Comparison of ENCODE assay signal across 3 fruit fly cellular contexts in genomic region chrX:6983500-6984320, dm6.
TF ChIP-seq lines count a peak whose summit lies in the region.

No protein-coding gene starts in this region.

TF ChIP-seq in whole organism, embryonic, 481 proteins besides CTCF, POLR2A, EP300 and RAD21 (continued from another document and continues in another):
- TF ChIP-seq lmd (GFP tag; IDR thresholded peaks at IDR 0.05; lab: Robert Waterston, UW) (no peak), maf-S (GFP tag; optimal IDR thresholded peaks at IDR 0.05; lab: Kevin White, UChicago) (no peak), CG34224 (GFP tag; IDR thresholded peaks at IDR 0.05; lab: Robert Waterston, UW; ENCODE audit: partially characterized antibody) (no peak), CG8944 (GFP tag; optimal IDR thresholded peaks at IDR 0.05; lab: Kevin White, UChicago) (no peak), CkIIα-i1 (GFP tag; IDR thresholded peaks at IDR 0.05; lab: Robert Waterston, UW) (no peak), CG10979 (tag; optimal IDR thresholded peaks at IDR 0.05; lab: Kevin White, UChicago) (peak; percentile 56), MTF-1 (GFP tag; optimal IDR thresholded peaks at IDR 0.05; lab: Kevin White, UChicago; ENCODE audit: borderline replicate concordance) (no peak), Trl (optimal IDR thresholded peaks at IDR 0.05; lab: Kevin White, UChicago) (peak; percentile 9 to 26), Trl (GFP tag; optimal IDR thresholded peaks at IDR 0.05; lab: Kevin White, UChicago) (no peak), CG10209 (GFP tag; optimal IDR thresholded peaks at IDR 0.05; lab: Kevin White, UChicago) (no peak), CG2889 (GFP tag; IDR thresholded peaks at IDR 0.05; lab: Robert Waterston, UW) (no peak), CG7556 (GFP tag; optimal IDR thresholded peaks at IDR 0.05; lab: Kevin White, UChicago) (no peak), Gsc (GFP tag; IDR thresholded peaks at IDR 0.05; lab: Robert Waterston, UW) (no peak), CG6683 (GFP tag; optimal IDR thresholded peaks at IDR 0.05; lab: Kevin White, UChicago) (no peak), Camta (GFP tag; optimal IDR thresholded peaks at IDR 0.05; lab: Kevin White, UChicago) (no peak), CG14860 (GFP tag; IDR thresholded peaks at IDR 0.05; lab: Robert Waterston, UW; ENCODE audit: partially characterized antibody) (no peak), CG11695 (GFP tag; IDR thresholded peaks at IDR 0.05; lab: Robert Waterston, UW) (no peak), CrebB (tag; optimal IDR thresholded peaks at IDR 0.05; lab: Kevin White, UChicago) (no peak), CG18599 (GFP tag; optimal IDR thresholded peaks at IDR 0.05; lab: Kevin White, UChicago) (no peak), sens (GFP tag; lab: Kevin White, UChicago) (peak; percentile 13), vnd (GFP tag; IDR thresholded peaks at IDR 0.05; lab: Robert Waterston, UW; ENCODE audit: partially characterized antibody) (no peak), insv (GFP tag; optimal IDR thresholded peaks at IDR 0.05; lab: Kevin White, UChicago) (no peak), ftz-f1 (GFP tag; optimal IDR thresholded peaks at IDR 0.05; lab: Kevin White, UChicago) (no peak), Scr (GFP tag; IDR thresholded peaks at IDR 0.05; lab: Robert Waterston, UW; ENCODE audit: partially characterized antibody) (no peak), cg (GFP tag; optimal IDR thresholded peaks at IDR 0.05; lab: Kevin White, UChicago) (no peak), croc (GFP tag; conservative IDR thresholded peaks at IDR 0.05; lab: Robert Waterston, UW) (no peak), zfh2 (GFP tag; optimal IDR thresholded peaks at IDR 0.05; lab: Kevin White, UChicago) (no peak), Taf1 (GFP tag; IDR thresholded peaks at IDR 0.05; lab: Robert Waterston, UW) (no peak), exex (tag; optimal IDR thresholded peaks at IDR 0.05; lab: Kevin White, UChicago) (no peak), rib (GFP tag; IDR thresholded peaks at IDR 0.05; lab: Robert Waterston, UW) (peak; percentile 11; the same call in 1 of the 2 replicates), Ets65A (GFP tag; lab: Kevin White, UChicago) (no peak), CG2199 (GFP tag; IDR thresholded peaks at IDR 0.05; lab: Robert Waterston, UW) (no peak), Mes4 (GFP tag; optimal IDR thresholded peaks at IDR 0.05; lab: Kevin White, UChicago) (no peak), disco-r (GFP tag; optimal IDR thresholded peaks at IDR 0.05; lab: Kevin White, UChicago) (no peak), h (optimal IDR thresholded peaks at IDR 0.05; lab: Kevin White, UChicago) (no peak), CG17568 (GFP tag; optimal IDR thresholded peaks at IDR 0.05; lab: Kevin White, UChicago) (no peak), CG2875 (GFP tag; optimal IDR thresholded peaks at IDR 0.05; lab: Kevin White, UChicago) (no peak), Atf3 (GFP tag; optimal IDR thresholded peaks at IDR 0.05; lab: Kevin White, UChicago) (no peak), jumu (GFP tag; optimal IDR thresholded peaks at IDR 0.05; lab: Kevin White, UChicago) (no peak), ssp (GFP tag; IDR thresholded peaks at IDR 0.05; lab: Robert Waterston, UW) (no peak), Eip74EF (GFP tag; optimal IDR thresholded peaks at IDR 0.05; lab: Kevin White, UChicago) (no peak), GATAe (GFP tag; conservative IDR thresholded peaks at IDR 0.05; lab: Robert Waterston, UW) (no peak), CG8924 (tag; optimal IDR thresholded peaks at IDR 0.05; lab: Kevin White, UChicago) (peak; percentile 8), Aef1 (GFP tag; IDR thresholded peaks at IDR 0.05; lab: Robert Waterston, UW) (no peak), E2f1 (GFP tag; IDR thresholded peaks at IDR 0.05; lab: Robert Waterston, UW) (0 out of 2 replicates have a peak, but pooled peaks have one; percentile 20), bowl (GFP tag; IDR thresholded peaks at IDR 0.05; lab: Robert Waterston, UW) (no peak)

TF ChIP-seq in whole organism, prepupa, 60 proteins besides CTCF, POLR2A, EP300 and RAD21 (continued from another document):
- TF ChIP-seq salr (GFP tag; optimal IDR thresholded peaks at IDR 0.05; lab: Kevin White, UChicago): peak; percentile 29 to 46
- peak; percentile 41 for TF ChIP-seq fd59A (GFP tag; optimal IDR thresholded peaks at IDR 0.05; lab: Kevin White, UChicago)
- TF ChIP-seq lz (GFP tag; optimal IDR thresholded peaks at IDR 0.05; lab: Kevin White, UChicago): peak; percentile 28
- peak; percentile 36 for TF ChIP-seq Met (GFP tag; optimal IDR thresholded peaks at IDR 0.05; lab: Kevin White, UChicago)
- TF ChIP-seq fd85E (GFP tag; optimal IDR thresholded peaks at IDR 0.05; lab: Kevin White, UChicago): no peak
- TF ChIP-seq Ets96B (tag; optimal IDR thresholded peaks at IDR 0.05; lab: Kevin White, UChicago): peak; percentile 62
- peak; percentile 51 for TF ChIP-seq OdsH (GFP tag; optimal IDR thresholded peaks at IDR 0.05; lab: Kevin White, UChicago)
- no peak for TF ChIP-seq CG6276 (GFP tag; optimal IDR thresholded peaks at IDR 0.05; lab: Kevin White, UChicago)
- peak; percentile 62 for TF ChIP-seq CG3919 (GFP tag; optimal IDR thresholded peaks at IDR 0.05; lab: Kevin White, UChicago)
- 0 out of 3 replicates have a peak, but pooled peaks have one; percentile 21 for TF ChIP-seq eg (GFP tag; IDR thresholded peaks at IDR 0.05; lab: Robert Waterston, UW)
- TF ChIP-seq pdm3 (GFP tag; optimal IDR thresholded peaks at IDR 0.05; lab: Kevin White, UChicago): peak; percentile 14
- TF ChIP-seq CG10669 (GFP tag; optimal IDR thresholded peaks at IDR 0.05; lab: Kevin White, UChicago): peak; percentile 44
- peak; percentile 39 for TF ChIP-seq Sox102F (GFP tag; optimal IDR thresholded peaks at IDR 0.05; lab: Kevin White, UChicago)
- peak; percentile 74 for TF ChIP-seq CG8119 (GFP tag; IDR thresholded peaks at IDR 0.05; lab: Robert Waterston, UW)
- TF ChIP-seq CG6854 (GFP tag; optimal IDR thresholded peaks at IDR 0.05; lab: Kevin White, UChicago): peak; percentile 30
- no peak for TF ChIP-seq Hr38 (GFP tag; optimal IDR thresholded peaks at IDR 0.05; lab: Kevin White, UChicago)
- no peak for TF ChIP-seq Ets21C (GFP tag; optimal IDR thresholded peaks at IDR 0.05; lab: Kevin White, UChicago)
- peak; percentile 84 for TF ChIP-seq dsx (GFP tag; optimal IDR thresholded peaks at IDR 0.05; lab: Kevin White, UChicago; ENCODE audit: poor library complexity, severe bottlenecking)
- peak; percentile 56 for TF ChIP-seq spab (GFP tag; optimal IDR thresholded peaks at IDR 0.05; lab: Kevin White, UChicago)
- no peak for TF ChIP-seq fkh (GFP tag; optimal IDR thresholded peaks at IDR 0.05; lab: Kevin White, UChicago)
- 0 out of 2 replicates have a peak, but pooled peaks have one; percentile 27 for TF ChIP-seq Gug (GFP tag; IDR thresholded peaks at IDR 0.05; lab: Robert Waterston, UW)
- no peak for TF ChIP-seq CG1621 (tag; optimal IDR thresholded peaks at IDR 0.05; lab: Kevin White, UChicago)
- no peak for TF ChIP-seq Hr39 (GFP tag; optimal IDR thresholded peaks at IDR 0.05; lab: Kevin White, UChicago)
- peak; percentile 52 for TF ChIP-seq CG6792 (GFP tag; optimal IDR thresholded peaks at IDR 0.05; lab: Kevin White, UChicago)
- TF ChIP-seq CG32006 (GFP tag; optimal IDR thresholded peaks at IDR 0.05; lab: Kevin White, UChicago): peak; percentile 30
- peak; percentile 27 for TF ChIP-seq Lpt (GFP tag; optimal IDR thresholded peaks at IDR 0.05; lab: Kevin White, UChicago)
- TF ChIP-seq CG6808 (GFP tag; optimal IDR thresholded peaks at IDR 0.05; lab: Kevin White, UChicago): peak; percentile 63
- peak; percentile 68 for TF ChIP-seq CG3032 (tag; optimal IDR thresholded peaks at IDR 0.05; lab: Kevin White, UChicago)
- TF ChIP-seq CG16779 (tag; optimal IDR thresholded peaks at IDR 0.05; lab: Kevin White, UChicago): peak; percentile 45
- peak; percentile 28 for TF ChIP-seq CG7368 (GFP tag; optimal IDR thresholded peaks at IDR 0.05; lab: Kevin White, UChicago)
- peak; percentile 55 for TF ChIP-seq CG8632 (GFP tag; optimal IDR thresholded peaks at IDR 0.05; lab: Kevin White, UChicago)
- no peak for TF ChIP-seq CG11294 (GFP tag; IDR thresholded peaks at IDR 0.05; lab: Robert Waterston, UW)
- peak; percentile 87 for TF ChIP-seq Eip78C (GFP tag; lab: Kevin White, UChicago)
- peak; percentile 80 for TF ChIP-seq svp (GFP tag; lab: Kevin White, UChicago)
- peak; percentile 60 for TF ChIP-seq CG10631 (GFP tag; optimal IDR thresholded peaks at IDR 0.05; lab: Kevin White, UChicago)
- no peak for TF ChIP-seq CG4318 (GFP tag; optimal IDR thresholded peaks at IDR 0.05; lab: Kevin White, UChicago)

TF ChIP-seq in whole organism, wandering third instar larva, 38 proteins besides CTCF, POLR2A, EP300 and RAD21 (continued from another document):
- TF ChIP-seq fru (GFP tag; optimal IDR thresholded peaks at IDR 0.05; lab: Kevin White, UChicago) (peak; percentile 57), Dfd (GFP tag; optimal IDR thresholded peaks at IDR 0.05; lab: Kevin White, UChicago) (no peak)
